Fruit fly (Drosophila melanogaster) whole organism, embryonic: ENCODE data around the gene CG17652.

Experiments used
- Abd-B ChIP-seq: fragments of 200-800 bp; sonication (Bioruptor generic); optimal IDR thresholded peaks from 2 replicates; lab custom pipeline; 2018; ENCODE audit warnings: missing biosample characterization, mild to moderate bottlenecking, missing genetic modification characterization, moderate library complexity
- Asciz ChIP-seq: fragments of 200-800 bp; sonication (Bioruptor generic); optimal IDR thresholded peaks from 2 replicates; lab custom pipeline; 2017; ENCODE audit warnings: missing biosample characterization, mild to moderate bottlenecking, missing genetic modification characterization, missing genetic modification reagents
- BtbVII ChIP-seq: fragments of 200-800 bp; sonication (Bioruptor generic); optimal IDR thresholded peaks from 3 replicates; lab custom pipeline; 2017; ENCODE audit warnings: missing biosample characterization, mild to moderate bottlenecking, missing genetic modification characterization
- CG10267 ChIP-seq: fragments of 200-800 bp; sonication (Bioruptor generic); optimal IDR thresholded peaks from 2 replicates; lab custom pipeline; 2018; ENCODE audit warnings: missing biosample characterization, mild to moderate bottlenecking, missing genetic modification characterization, moderate library complexity
- CG11093 ChIP-seq: fragments of 200-800 bp; sonication (Bioruptor generic); IDR thresholded peaks from 3 replicates; pipeline ENCODE4 v1.3.6; 2022; ENCODE audit warnings: missing biosample characterization, missing genetic modification characterization
- CG12299 ChIP-seq: fragments of 200-800 bp; sonication (Bioruptor generic); optimal IDR thresholded peaks from 2 replicates; lab custom pipeline; 2018; ENCODE audit warnings: missing biosample characterization, mild to moderate bottlenecking, missing genetic modification characterization
- CG12769 ChIP-seq: fragments of 200-800 bp; sonication (Bioruptor generic); optimal IDR thresholded peaks from 2 replicates; lab custom pipeline; 2019; ENCODE audit warnings: missing biosample characterization, mild to moderate bottlenecking, missing genetic modification characterization, moderate library complexity
- CG15601 ChIP-seq: fragments of 200-800 bp; sonication (Bioruptor generic); optimal IDR thresholded peaks from 3 replicates; lab custom pipeline; 2019; ENCODE audit warnings: missing biosample characterization, mild to moderate bottlenecking, missing genetic modification characterization, moderate library complexity
- CG17186 ChIP-seq: fragments of 200-800 bp; sonication (Bioruptor generic); optimal IDR thresholded peaks from 3 replicates; lab custom pipeline; 2017; ENCODE audit warnings: missing biosample characterization, missing genetic modification reagents, missing genetic modification characterization
- CG17361 ChIP-seq: fragments of 200-800 bp; sonication (Bioruptor generic); IDR thresholded peaks from 3 replicates; pipeline ENCODE4 v1.3.6; 2022; ENCODE audit warnings: missing biosample characterization, missing genetic modification characterization
- CG18619 ChIP-seq: fragments of 200-800 bp; sonication (Bioruptor generic); optimal IDR thresholded peaks from 3 replicates; lab custom pipeline; 2017; ENCODE audit warnings: missing biosample characterization, mild to moderate bottlenecking, missing genetic modification characterization
- CG33557 ChIP-seq: fragments of 200-800 bp; sonication (Bioruptor generic); optimal IDR thresholded peaks from 2 replicates; lab custom pipeline; 2019; ENCODE audit warnings: missing biosample characterization, mild to moderate bottlenecking, missing genetic modification characterization, moderate library complexity
- CG3407 ChIP-seq: fragments of 200-800 bp; sonication (Bioruptor generic); optimal IDR thresholded peaks from 2 replicates; lab custom pipeline; 2018; ENCODE audit warnings: missing biosample characterization, mild to moderate bottlenecking, missing genetic modification characterization
- CG42726 ChIP-seq: fragments of 200-800 bp; sonication (Bioruptor generic); IDR thresholded peaks from 2 replicates; pipeline ENCODE4 v1.3.6; 2022; ENCODE audit warnings: missing biosample characterization, missing genetic modification characterization; ENCODE audit not compliant: partially characterized antibody
- CG4424 ChIP-seq: fragments of 200-800 bp; sonication (Bioruptor generic); optimal IDR thresholded peaks from 3 replicates; lab custom pipeline; 2016; ENCODE audit warnings: missing biosample characterization, missing genetic modification characterization
- CG4820 ChIP-seq: fragments of 200-800 bp; sonication (Bioruptor generic); optimal IDR thresholded peaks from 3 replicates; lab custom pipeline; 2016; ENCODE audit warnings: missing biosample characterization, missing genetic modification characterization
- CG4854 ChIP-seq: fragments of 200-800 bp; sonication (Bioruptor generic); optimal IDR thresholded peaks from 2 replicates; lab custom pipeline; 2016; ENCODE audit warnings: missing biosample characterization, missing genetic modification characterization, inconsistent platforms
- CG6175 ChIP-seq: fragments of 200-800 bp; sonication (Bioruptor generic); IDR thresholded peaks from 3 replicates; pipeline ENCODE4 v1.3.6; 2022; ENCODE audit warnings: missing biosample characterization, missing genetic modification characterization
- CG6272 ChIP-seq: fragments of 200-800 bp; sonication (Bioruptor generic); IDR thresholded peaks from 2 replicates; pipeline ENCODE4 v1.3.6; 2022; ENCODE audit warnings: missing biosample characterization, missing genetic modification characterization
- CG7928 ChIP-seq: fragments of 200-800 bp; sonication (Bioruptor generic); optimal IDR thresholded peaks from 2 replicates; lab custom pipeline; 2017; ENCODE audit warnings: missing biosample characterization, mild to moderate bottlenecking, missing genetic modification characterization
- CG9437 ChIP-seq: fragments of 200-800 bp; sonication (Bioruptor generic); optimal IDR thresholded peaks from 2 replicates; lab custom pipeline; 2018; ENCODE audit warnings: missing biosample characterization, mild to moderate bottlenecking, missing genetic modification characterization
- Drgx ChIP-seq: fragments of 200-800 bp; sonication (Bioruptor generic); IDR thresholded peaks from 2 replicates; pipeline ENCODE4 v1.3.6; 2022; ENCODE audit warnings: missing biosample characterization, missing genetic modification characterization
- E2f2 ChIP-seq: fragments of 200-800 bp; sonication (Bioruptor generic); IDR thresholded peaks from 2 replicates; pipeline ENCODE4 v1.3.6; 2022; ENCODE audit warnings: missing biosample characterization, missing genetic modification characterization
- ERR ChIP-seq: fragments of 200-800 bp; sonication (Bioruptor generic); optimal IDR thresholded peaks from 2 replicates; lab custom pipeline; 2016; ENCODE audit warnings: missing biosample characterization, missing genetic modification characterization
- Ets97D ChIP-seq: fragments of 200-800 bp; sonication (Bioruptor generic); optimal IDR thresholded peaks from 3 replicates; lab custom pipeline; 2016; ENCODE audit warnings: missing biosample characterization, missing genetic modification characterization
- Fer3 ChIP-seq: fragments of 200-800 bp; sonication (Bioruptor generic); optimal IDR thresholded peaks from 2 replicates; lab custom pipeline; 2018; ENCODE audit warnings: missing biosample characterization, mild to moderate bottlenecking, missing genetic modification characterization, moderate library complexity
- HLH54F ChIP-seq: fragments of 200-800 bp; sonication (Bioruptor generic); optimal IDR thresholded peaks from 3 replicates; lab custom pipeline; 2016; ENCODE audit warnings: missing biosample characterization, missing genetic modification characterization
- MESR4 ChIP-seq: fragments of 200-800 bp; sonication (Bioruptor generic); optimal IDR thresholded peaks from 2 replicates; lab custom pipeline; 2018; ENCODE audit warnings: missing biosample characterization, mild to moderate bottlenecking, missing genetic modification characterization, moderate library complexity
- Nf-YA ChIP-seq: fragments of 200-800 bp; sonication (Bioruptor generic); IDR thresholded peaks from 2 replicates; pipeline ENCODE4 v1.3.6; 2022; ENCODE audit warnings: missing biosample characterization, missing genetic modification characterization
- Oaz ChIP-seq: fragments of 200-800 bp; sonication (Bioruptor generic); IDR thresholded peaks from 2 replicates; pipeline ENCODE4 v1.3.6; 2022; ENCODE audit warnings: missing biosample characterization, missing genetic modification characterization
- Ssrp ChIP-seq: fragments of 200-800 bp; sonication (Bioruptor generic); optimal IDR thresholded peaks from 2 replicates; lab custom pipeline; 2018; ENCODE audit warnings: missing biosample characterization, mild to moderate bottlenecking, missing genetic modification characterization, moderate library complexity
- Trl ChIP-seq, 3 experiments: fragments of >200 bp in 2 of 3; fragments of 200-800 bp in 1 of 3; sonication (Bioruptor generic) in 1 of 3; optimal IDR thresholded peaks; 2 replicates in 1 of 3; 3 replicates in 2 of 3; lab custom pipeline; 2016 to 2017; ENCODE audit warnings: missing biosample characterization in 1 of 3, missing genetic modification characterization in 1 of 3
- abd-A ChIP-seq: fragments of 200-800 bp; sonication (Bioruptor generic); optimal IDR thresholded peaks from 3 replicates; lab custom pipeline; 2019; ENCODE audit warnings: missing biosample characterization, mild to moderate bottlenecking, missing genetic modification characterization, moderate library complexity
- ac ChIP-seq: fragments of 200-800 bp; sonication (Bioruptor generic); optimal IDR thresholded peaks from 3 replicates; lab custom pipeline; 2017; ENCODE audit warnings: missing biosample characterization, mild to moderate bottlenecking, missing genetic modification characterization
- bowl ChIP-seq: fragments of 200-800 bp; sonication (Bioruptor generic); IDR thresholded peaks from 2 replicates; pipeline ENCODE4 v1.3.6; 2022; ENCODE audit warnings: missing biosample characterization, missing genetic modification characterization
- chif ChIP-seq, 2 experiments: fragments of 200-800 bp; sonication (Bioruptor generic); optimal IDR thresholded peaks; 3 replicates each; lab custom pipeline; 2016; ENCODE audit warnings: missing biosample characterization in 2 of 2, missing genetic modification characterization in 2 of 2
- disco-r ChIP-seq: fragments of 200-800 bp; sonication (Bioruptor generic); optimal IDR thresholded peaks from 2 replicates; lab custom pipeline; 2016; ENCODE audit warnings: missing biosample characterization, missing genetic modification characterization
- hb ChIP-seq: fragments of 200-800 bp; sonication (Bioruptor generic); IDR thresholded peaks from 3 replicates; pipeline ENCODE4 v1.3.6; 2022; ENCODE audit warnings: missing biosample characterization, missing genetic modification characterization; ENCODE audit not compliant: partially characterized antibody
- jing ChIP-seq: fragments of 200-800 bp; sonication (Bioruptor generic); optimal IDR thresholded peaks from 2 replicates; lab custom pipeline; 2018; ENCODE audit warnings: missing biosample characterization, mild to moderate bottlenecking, missing genetic modification characterization
- maf-S ChIP-seq: fragments of 200-800 bp; sonication (Bioruptor generic); optimal IDR thresholded peaks from 2 replicates; lab custom pipeline; 2016; ENCODE audit warnings: missing biosample characterization, missing genetic modification characterization
- mam ChIP-seq: fragments of 200-800 bp; sonication (Bioruptor generic); optimal IDR thresholded peaks from 3 replicates; lab custom pipeline; 2016; ENCODE audit warnings: missing biosample characterization, missing genetic modification characterization
- mirr ChIP-seq: fragments of 200-800 bp; sonication (Bioruptor generic); optimal IDR thresholded peaks from 3 replicates; lab custom pipeline; 2018; ENCODE audit warnings: missing biosample characterization, mild to moderate bottlenecking, missing genetic modification characterization
- pum ChIP-seq: fragments of 200-800 bp; sonication (Bioruptor generic); optimal IDR thresholded peaks from 2 replicates; lab custom pipeline; 2016; ENCODE audit warnings: missing biosample characterization, missing genetic modification characterization
- repo ChIP-seq: fragments of 200-800 bp; sonication (Bioruptor generic); optimal IDR thresholded peaks from 2 replicates; lab custom pipeline; 2016; ENCODE audit warnings: missing biosample characterization, missing genetic modification characterization
- rib ChIP-seq: fragments of 200-800 bp; sonication (Bioruptor generic); IDR thresholded peaks from 2 replicates; pipeline ENCODE4 v1.3.6; 2022; ENCODE audit warnings: missing biosample characterization, missing genetic modification characterization
- sd ChIP-seq: fragments of 200-800 bp; sonication (Bioruptor generic); optimal IDR thresholded peaks from 3 replicates; lab custom pipeline; 2018; ENCODE audit warnings: missing biosample characterization, mild to moderate bottlenecking, missing genetic modification characterization, moderate library complexity
- sna ChIP-seq: fragments of 200-800 bp; sonication (Bioruptor generic); IDR thresholded peaks from 2 replicates; pipeline ENCODE4 v1.3.6; 2022; ENCODE audit warnings: missing biosample characterization, missing genetic modification characterization; ENCODE audit not compliant: partially characterized antibody
- sug ChIP-seq: fragments of 200-800 bp; optimal IDR thresholded peaks from 2 replicates; lab custom pipeline; 2019; ENCODE audit warnings: missing biosample characterization, mild to moderate bottlenecking, missing genetic modification characterization, moderate library complexity
- yki ChIP-seq: fragments of >200 bp; optimal IDR thresholded peaks from 3 replicates; lab custom pipeline; 2018
- zen ChIP-seq: fragments of 200-800 bp; sonication (Bioruptor generic); optimal IDR thresholded peaks from 3 replicates; lab custom pipeline; 2018; ENCODE audit warnings: missing biosample characterization, mild to moderate bottlenecking, missing genetic modification characterization, moderate library complexity
- zen2 ChIP-seq: fragments of 200-800 bp; sonication (Bioruptor generic); IDR thresholded peaks from 3 replicates; pipeline ENCODE4 v1.3.6; 2022; ENCODE audit warnings: missing biosample characterization, missing genetic modification characterization; ENCODE audit not compliant: partially characterized antibody

Gene CG17652

DNA sequence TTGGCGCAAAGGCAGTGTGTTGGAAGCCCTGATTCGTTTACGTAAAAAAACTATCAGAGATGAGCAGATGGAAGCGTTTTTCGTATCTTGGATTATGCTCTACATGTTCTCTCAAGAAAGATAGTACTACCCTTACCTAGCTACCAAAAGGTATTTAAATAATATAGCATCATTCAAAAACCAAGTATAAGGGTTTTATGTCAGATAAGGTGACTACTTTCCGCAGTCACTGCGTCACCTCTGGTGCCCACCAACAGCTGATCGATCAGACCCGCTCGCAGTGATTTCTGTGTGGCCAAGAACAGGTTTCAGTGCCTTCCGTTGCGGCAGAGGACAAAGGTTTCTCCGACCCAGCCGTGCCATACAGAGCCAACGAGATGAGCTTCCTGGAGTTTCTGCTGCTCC, 2.5 kb downstream of the CG17652 start, which contains the start of the genes Eno and CG31937 (continued):
- TF ChIP-seq MESR4 (peak; percentile 24), zen (no peak), CG4424 (GFP tag; lab: Kevin White, UChicago) (peak; percentile 44), Fer3 (tag; lab: Kevin White, UChicago) (peak; percentile 27), CG4854 (no peak), Drgx (GFP tag; lab: Robert Waterston, UW) (peak; percentile 49), CG42726 (GFP tag; lab: Robert Waterston, UW) (no peak), pum (GFP tag; lab: Kevin White, UChicago) (peak; percentile 18), Ets97D (GFP tag; lab: Kevin White, UChicago) (no peak), hb (no peak), Abd-B (GFP tag; lab: Kevin White, UChicago) (no peak), CG15601 (no peak), HLH54F (GFP tag; lab: Kevin White, UChicago) (peak; percentile 51), CG17186 (GFP tag; lab: Kevin White, UChicago) (no peak), CG33557 (GFP tag; lab: Kevin White, UChicago) (no peak), repo (GFP tag; lab: Kevin White, UChicago) (no peak), bowl (GFP tag; lab: Robert Waterston, UW) (no peak), jing (GFP tag; lab: Kevin White, UChicago) (no peak), E2f2 (GFP tag; lab: Robert Waterston, UW) (peak; percentile 68), rib (no peak), BtbVII (GFP tag; lab: Kevin White, UChicago) (no peak), Nf-YA (GFP tag; lab: Robert Waterston, UW) (no peak), yki (no peak), zen2 (GFP tag; lab: Robert Waterston, UW) (no peak), CG18619 (no peak), CG17361 (GFP tag; lab: Robert Waterston, UW) (no peak), CG12769 (tag; lab: Kevin White, UChicago) (peak; percentile 76), sug (tag; lab: Kevin White, UChicago) (peak; percentile 68), CG9437 (peak; percentile 98), Oaz (peak; percentile 56; the same call in 1 of the 2 replicates), abd-A (tag; lab: Kevin White, UChicago) (no peak), CG7928 (GFP tag; lab: Kevin White, UChicago) (peak; percentile 89), sd (tag; lab: Kevin White, UChicago) (no peak), mam (GFP tag; lab: Kevin White, UChicago) (peak; percentile 59), CG3407 (GFP tag; lab: Kevin White, UChicago) (peak; percentile 23), CG11093 (GFP tag; lab: Robert Waterston, UW) (no peak), chif (GFP tag; optimal IDR thresholded peaks at IDR 0.05; lab: Kevin White, UChicago) (peak; percentile 33 to 45), CG4820 (GFP tag; lab: Kevin White, UChicago) (peak; percentile 0), Ssrp (tag; lab: Kevin White, UChicago) (no peak), mirr (GFP tag; lab: Kevin White, UChicago) (peak; percentile 36), disco-r (GFP tag; lab: Kevin White, UChicago) (peak; percentile 19), Trl (optimal IDR thresholded peaks at IDR 0.05; lab: Kevin White, UChicago) (no peak), Trl (GFP tag; optimal IDR thresholded peaks at IDR 0.05; lab: Kevin White, UChicago) (no peak), sna (GFP tag; lab: Robert Waterston, UW) (no peak), ac (GFP tag; lab: Kevin White, UChicago) (no peak), ERR (GFP tag; lab: Kevin White, UChicago) (no peak), Asciz (GFP tag; lab: Kevin White, UChicago) (peak; percentile 25), CG10267 (no peak), maf-S (GFP tag; lab: Kevin White, UChicago) (peak; percentile 5), CG6272 (peak; percentile 60), CG6175 (GFP tag; lab: Robert Waterston, UW) (no peak), CG12299 (tag; lab: Kevin White, UChicago) (no peak)
